Worm (Caenorhabditis elegans) whole organism, early embryonic: ENCODE measurements around the gene Y45F10D.14.

Experiments used
- B0310.2 ChIP-seq: sonication (generic microtip); optimal IDR thresholded peaks from 2 replicates; lab custom pipeline; 2016; ENCODE audit warnings: mild to moderate bottlenecking, missing genetic modification characterization, missing compliant biosample characterization
- F13C5.2 ChIP-seq: sonication (generic microtip); optimal IDR thresholded peaks from 2 replicates; lab custom pipeline; 2017; ENCODE audit warnings: mild to moderate bottlenecking, missing genetic modification characterization, inconsistent platforms, missing compliant biosample characterization
- aly-1 ChIP-seq: sonication (generic microtip); optimal IDR thresholded peaks from 2 replicates; lab custom pipeline; 2016; ENCODE audit warnings: missing genetic modification characterization, missing compliant biosample characterization
- ama-1 ChIP-seq: fragments of 150-350 bp; optimal IDR thresholded peaks from 2 replicates; lab custom pipeline; 2014
- ceh-13 ChIP-seq: fragments of 200-800 bp; sonication (Bioruptor generic); optimal IDR thresholded peaks from 2 replicates; lab custom pipeline; 2018; ENCODE audit warnings: mild to moderate bottlenecking, missing genetic modification characterization, missing compliant biosample characterization
- ceh-36 ChIP-seq: sonication (generic microtip); optimal IDR thresholded peaks from 2 replicates; lab custom pipeline; 2016; ENCODE audit warnings: missing genetic modification characterization, inconsistent platforms, missing compliant biosample characterization
- ets-7 ChIP-seq: sonication (generic microtip); optimal IDR thresholded peaks from 2 replicates; lab custom pipeline; 2016; ENCODE audit warnings: missing genotype, missing genetic modification characterization, missing compliant biosample characterization
- flt-1 ChIP-seq: fragments of 200-800 bp; sonication (Bioruptor generic); IDR thresholded peaks from 2 replicates; pipeline ENCODE4 v1.3.6; 2022; ENCODE audit warnings: missing genetic modification characterization, missing compliant biosample characterization
- hmbx-1 ChIP-seq: sonication (generic microtip); optimal IDR thresholded peaks from 2 replicates; lab custom pipeline; 2016; ENCODE audit warnings: mild to moderate bottlenecking, missing genetic modification characterization, missing compliant biosample characterization
- hmg-4 ChIP-seq: fragments of 200-800 bp; sonication (Bioruptor generic); optimal IDR thresholded peaks from 2 replicates; lab custom pipeline; 2018; ENCODE audit warnings: mild to moderate bottlenecking, missing genetic modification characterization, missing compliant biosample characterization
- hnd-1 ChIP-seq: sonication (generic microtip); optimal IDR thresholded peaks from 2 replicates; lab custom pipeline; 2016; ENCODE audit warnings: missing genetic modification characterization, missing compliant biosample characterization
- pes-1 ChIP-seq: fragments of 200-800 bp; sonication (Bioruptor generic); IDR thresholded peaks from 2 replicates; pipeline ENCODE4 v1.3.6; 2022; ENCODE audit warnings: missing genetic modification reagents, missing genetic modification characterization, missing compliant biosample characterization
- scrt-1 ChIP-seq: fragments of 200-800 bp; sonication (Bioruptor generic); IDR thresholded peaks from 2 replicates; pipeline ENCODE4 v1.3.6; 2022; ENCODE audit warnings: missing genetic modification characterization, missing compliant biosample characterization
- sea-1 ChIP-seq: fragments of 200-800 bp; sonication (Bioruptor generic); conservative IDR thresholded peaks from 2 replicates; pipeline ENCODE4 v1.3.6; 2022; ENCODE audit warnings: missing genetic modification characterization, missing compliant biosample characterization
- tbx-11 ChIP-seq: fragments of 200-800 bp; sonication (Bioruptor generic); IDR thresholded peaks from 2 replicates; pipeline ENCODE4 v1.3.6; 2022; ENCODE audit warnings: missing genetic modification characterization, missing compliant biosample characterization
- tbx-37 ChIP-seq: fragments of 200-800 bp; sonication (Bioruptor generic); conservative IDR thresholded peaks from 2 replicates; pipeline ENCODE4 v1.3.6; 2022; ENCODE audit warnings: missing genetic modification reagents, missing genetic modification characterization, missing compliant biosample characterization
- tra-4 ChIP-seq: sonication (generic microtip); optimal IDR thresholded peaks from 2 replicates; lab custom pipeline; 2017; ENCODE audit warnings: missing genetic modification characterization, missing compliant biosample characterization

Y45F10D.14 gene

ce11 chrIV:13778710-13779109 is 28.9 kb downstream of the Y45F10D.14 start, which contains the start of gene gly-10:
Gene gly-10, plus strand, starts transcription at chrIV:13779096.
- TF ChIP-seq hmbx-1 (no peak), scrt-1 (GFP tag; lab: Robert Waterston, UW) (no peak), hmg-4 (GFP tag; lab: Kevin White, UChicago) (no peak)

- TF ChIP-seq F13C5.2 (tag; lab: Kevin White, UChicago) (peak; percentile 22), tbx-37 (GFP tag; lab: Robert Waterston, UW) (no peak)
Observed at ce11 chrIV:13777480-13777879, 30.1 kb downstream of the Y45F10D.14 start, which contains the start of gene rpl-18. Gene rpl-18, plus strand, starts transcription at chrIV:13777865.

ce11 chrIV:13776745-13777144 is 30.9 kb downstream of the Y45F10D.14 start:
- TF ChIP-seq ceh-13 (GFP tag; lab: Kevin White, UChicago) (no peak), tbx-37 (GFP tag; lab: Robert Waterston, UW) (no peak), hmbx-1 (no peak), ama-1 (lab: Kevin White, UChicago) (no peak), F13C5.2 (tag; lab: Kevin White, UChicago) (no peak), B0310.2 (tag; lab: Kevin White, UChicago) (no peak), flt-1 (GFP tag; lab: Robert Waterston, UW) (no peak), aly-1 (tag; lab: Kevin White, UChicago) (no peak), ets-7 (no peak), ceh-36 (tag; lab: Kevin White, UChicago) (no peak), sea-1 (GFP tag; lab: Robert Waterston, UW) (no peak), tra-4 (tag; lab: Kevin White, UChicago) (no peak), hnd-1 (no peak), hmg-4 (GFP tag; lab: Kevin White, UChicago) (no peak), pes-1 (no peak), scrt-1 (GFP tag; lab: Robert Waterston, UW) (no peak), tbx-11 (GFP tag; lab: Robert Waterston, UW) (no peak)

- no peak for TF ChIP-seq sea-1 (GFP tag; lab: Robert Waterston, UW)
- no peak for TF ChIP-seq tra-4 (tag; lab: Kevin White, UChicago)
- no peak for TF ChIP-seq aly-1 (tag; lab: Kevin White, UChicago)
- no peak for TF ChIP-seq ceh-36 (tag; lab: Kevin White, UChicago)
- TF ChIP-seq B0310.2 (tag; lab: Kevin White, UChicago), result no peak
- no peak for TF ChIP-seq hmbx-1
- TF ChIP-seq hnd-1, result no peak
- TF ChIP-seq F13C5.2 (tag; lab: Kevin White, UChicago), result no peak
- TF ChIP-seq hmg-4 (GFP tag; lab: Kevin White, UChicago), result no peak
- no peak for TF ChIP-seq scrt-1 (GFP tag; lab: Robert Waterston, UW)
- TF ChIP-seq flt-1 (GFP tag; lab: Robert Waterston, UW), result no peak
- TF ChIP-seq ceh-13 (GFP tag; lab: Kevin White, UChicago), result no peak
- no peak for TF ChIP-seq tbx-11 (GFP tag; lab: Robert Waterston, UW)
- no peak for TF ChIP-seq tbx-37 (GFP tag; lab: Robert Waterston, UW)
- TF ChIP-seq ama-1 (lab: Kevin White, UChicago), result no peak
- no peak for TF ChIP-seq pes-1
- TF ChIP-seq ets-7, result no peak
Observed at ce11 chrIV:13776115-13776514, 31.5 kb downstream of the Y45F10D.14 start, which contains the start of gene Y45F10D.16. Gene Y45F10D.16, plus strand, starts transcription at chrIV:13776415.

ce11 chrIV:13774578-13774977 is 33.0 kb downstream of the Y45F10D.14 start, which contains the start of gene Y45F10D.2:
Gene Y45F10D.2, minus strand, starts transcription at chrIV:13774678.
- no peak for TF ChIP-seq tbx-11 (GFP tag; lab: Robert Waterston, UW)
- TF ChIP-seq pes-1, result no peak
- no peak for TF ChIP-seq ceh-36 (tag; lab: Kevin White, UChicago)

ce11 chrIV:13764708-13765107 is 42.9 kb downstream of the Y45F10D.14 start:
- TF ChIP-seq ceh-36 (tag; lab: Kevin White, UChicago) (no peak), ceh-13 (GFP tag; lab: Kevin White, UChicago) (no peak), sea-1 (GFP tag; lab: Robert Waterston, UW) (no peak), F13C5.2 (tag; lab: Kevin White, UChicago) (no peak), pes-1 (no peak), aly-1 (tag; lab: Kevin White, UChicago) (no peak), flt-1 (GFP tag; lab: Robert Waterston, UW) (no peak), tbx-11 (GFP tag; lab: Robert Waterston, UW) (no peak), tra-4 (tag; lab: Kevin White, UChicago) (no peak), scrt-1 (GFP tag; lab: Robert Waterston, UW) (no peak), tbx-37 (GFP tag; lab: Robert Waterston, UW) (no peak), hmg-4 (GFP tag; lab: Kevin White, UChicago) (no peak), hnd-1 (no peak), ets-7 (no peak), ama-1 (lab: Kevin White, UChicago) (no peak), B0310.2 (tag; lab: Kevin White, UChicago) (no peak), hmbx-1 (no peak)

ce11 chrIV:13763449-13763848 is 44.2 kb downstream of the Y45F10D.14 start:
- TF ChIP-seq hnd-1 (no peak), sea-1 (GFP tag; lab: Robert Waterston, UW) (no peak), B0310.2 (tag; lab: Kevin White, UChicago) (no peak), hmbx-1 (no peak), ceh-13 (GFP tag; lab: Kevin White, UChicago) (no peak), ama-1 (lab: Kevin White, UChicago) (no peak), tbx-11 (GFP tag; lab: Robert Waterston, UW) (no peak), tbx-37 (GFP tag; lab: Robert Waterston, UW) (no peak), ceh-36 (tag; lab: Kevin White, UChicago) (no peak), scrt-1 (GFP tag; lab: Robert Waterston, UW) (no peak), tra-4 (tag; lab: Kevin White, UChicago) (no peak), aly-1 (tag; lab: Kevin White, UChicago) (no peak)
